Worm (Caenorhabditis elegans) whole organism, L3 larva: ENCODE data around the gene T05C3.6.

Experiments
- ZK546.5 ChIP-seq: sonication (generic microtip); optimal IDR thresholded peaks from 2 replicates; lab custom pipeline; 2017; ENCODE audit warnings: missing biosample characterization, missing genetic modification characterization
- aly-2 ChIP-seq: fragments of 150-350 bp; optimal IDR thresholded peaks from 2 replicates; lab custom pipeline; 2014; ENCODE audit warnings: missing biosample characterization, missing genetic modification characterization
- ama-1 ChIP-seq: fragments of 150-350 bp; optimal IDR thresholded peaks from 2 replicates; lab custom pipeline; 2018
- egl-27 ChIP-seq: sonication (generic microtip); optimal IDR thresholded peaks from 4 replicates; lab custom pipeline; 2017; ENCODE audit warnings: missing biosample characterization, missing genetic modification reagents, missing genetic modification characterization
- elt-3 ChIP-seq, 3 experiments: fragments of 150-350 bp in 1 of 3; sonication (generic microtip) in 2 of 3; optimal IDR thresholded peaks; 2 replicates in 2 of 3; 4 replicates in 1 of 3; lab custom pipeline; 2014 to 2017; ENCODE audit warnings: missing biosample characterization in 3 of 3, missing genetic modification characterization in 3 of 3
- fos-1 ChIP-seq: fragments of 150-350 bp; optimal IDR thresholded peaks from 2 replicates; lab custom pipeline; 2014; ENCODE audit warnings: missing biosample characterization, missing genetic modification characterization
- lin-39 ChIP-seq: fragments of 150-350 bp; optimal IDR thresholded peaks from 2 replicates; lab custom pipeline; 2018; ENCODE audit warnings: missing biosample characterization, missing genetic modification reagents, missing genetic modification characterization
- nhr-11 ChIP-seq: fragments of 150-350 bp; optimal IDR thresholded peaks from 2 replicates; lab custom pipeline; 2014; ENCODE audit warnings: missing biosample characterization, missing genetic modification characterization
- nhr-237 ChIP-seq: fragments of 150-350 bp; optimal IDR thresholded peaks from 2 replicates; lab custom pipeline; 2014; ENCODE audit warnings: missing biosample characterization, missing genetic modification characterization
- nhr-28 ChIP-seq: fragments of 150-350 bp; optimal IDR thresholded peaks from 2 replicates; lab custom pipeline; 2014; ENCODE audit warnings: missing biosample characterization, missing genetic modification characterization
- pha-4 ChIP-seq: fragments of 150-350 bp; optimal IDR thresholded peaks from 2 replicates; lab custom pipeline; 2014; ENCODE audit warnings: missing biosample characterization, missing genetic modification reagents, missing genetic modification characterization
- snpc-4 ChIP-seq: fragments of 150-350 bp; optimal IDR thresholded peaks from 2 replicates; lab custom pipeline; 2014; ENCODE audit warnings: missing biosample characterization, missing genetic modification characterization
- unc-39 ChIP-seq: sonication (generic microtip); optimal IDR thresholded peaks from 4 replicates; lab custom pipeline; 2017; ENCODE audit warnings: missing biosample characterization, missing genetic modification characterization
- ztf-11 ChIP-seq: fragments of 150-350 bp; optimal IDR thresholded peaks from 2 replicates; lab custom pipeline; 2014; ENCODE audit warnings: missing biosample characterization, missing genetic modification characterization

DNA sequence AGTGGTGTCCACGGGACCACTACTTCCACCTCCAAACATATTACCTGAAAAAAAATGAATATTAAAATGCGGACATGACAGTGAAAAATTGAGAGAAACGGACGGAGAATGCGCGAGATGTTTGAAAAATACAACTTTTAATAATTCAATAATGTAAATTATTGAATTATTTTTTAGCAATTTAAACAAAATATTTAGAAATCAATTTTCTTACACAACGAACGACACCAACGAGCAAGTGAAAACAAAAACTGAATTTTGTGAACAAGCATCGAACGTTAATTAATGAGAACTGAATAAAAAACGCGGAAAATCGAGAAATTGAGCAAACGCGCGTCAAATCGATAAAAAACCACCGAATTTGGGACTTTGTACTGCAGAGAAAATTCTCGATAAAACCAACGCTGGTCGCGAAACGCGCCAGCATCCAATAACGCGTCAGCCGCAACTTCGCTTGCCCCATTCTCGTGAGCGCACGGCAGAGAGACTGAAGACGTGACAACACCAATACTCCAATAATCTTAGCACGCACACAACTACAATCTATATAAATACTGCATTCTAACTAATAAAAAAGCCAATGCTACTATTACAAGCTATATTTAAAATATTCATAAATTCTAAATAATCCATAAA, 14.7 kb downstream of the T05C3.6 start, which contains the start of the genes dnj-19 and nhr-47:
- no peak for TF ChIP-seq fos-1
- TF ChIP-seq lin-39: peak; percentile 92
- TF ChIP-seq egl-27 (tag; lab: Kevin White, UChicago): peak; percentile 48
- no peak for TF ChIP-seq nhr-237 (tag; lab: Kevin White, UChicago)
- TF ChIP-seq nhr-28 (tag; lab: Kevin White, UChicago): no peak
- TF ChIP-seq unc-39: no peak
- TF ChIP-seq aly-2 (tag; lab: Kevin White, UChicago): no peak
- peak; percentile 86 for TF ChIP-seq snpc-4
- TF ChIP-seq elt-3 (tag; optimal IDR thresholded peaks at IDR 0.05; lab: Kevin White, UChicago): no peak
- peak; percentile 85 for TF ChIP-seq pha-4 (tag; lab: Kevin White, UChicago)
- peak; percentile 68 for TF ChIP-seq ama-1 (lab: Kevin White, UChicago)
- no peak for TF ChIP-seq ZK546.5 (tag; lab: Kevin White, UChicago)
- TF ChIP-seq ztf-11 (tag; lab: Kevin White, UChicago): no peak
- TF ChIP-seq nhr-11 (tag; lab: Kevin White, UChicago): no peak
